Fruit fly (Drosophila melanogaster): ENCODE measurements around the gene pdgy.

- TF ChIP-seq ro (GFP tag; IDR thresholded peaks at IDR 0.05) (no peak), CG9609 (GFP tag; optimal IDR thresholded peaks at IDR 0.05) (no peak)
These were observed 23.5 kb downstream of the pdgy start for dm6 chrX:14929813-14930212.

All from whole organism, embryonic.